Worm (Caenorhabditis elegans): Measurements from ENCODE around the gene flp-12.

- TF ChIP-seq nhr-237 (tag; optimal IDR thresholded peaks at IDR 0.05), result no peak
- no peak for TF ChIP-seq lin-39 (tag; optimal IDR thresholded peaks at IDR 0.05)
- TF ChIP-seq skn-1 (tag; optimal IDR thresholded peaks at IDR 0.05), result no peak
- TF ChIP-seq nhr-25 (tag; optimal IDR thresholded peaks at IDR 0.05), result no peak
- no peak for TF ChIP-seq nfya-1 (tag; optimal IDR thresholded peaks at IDR 0.05; ENCODE audit: insufficient read depth)
- TF ChIP-seq nhr-23 (tag; optimal IDR thresholded peaks at IDR 0.05), result no peak
- no peak for TF ChIP-seq nhr-11 (tag; optimal IDR thresholded peaks at IDR 0.05)
- TF ChIP-seq ama-1 (optimal IDR thresholded peaks at IDR 0.05), result no peak
- TF ChIP-seq elt-2 (tag; optimal IDR thresholded peaks at IDR 0.05), result peak; percentile 56
- TF ChIP-seq lin-15B (tag; optimal IDR thresholded peaks at IDR 0.05), result no peak
- TF ChIP-seq unc-62 (GFP tag; optimal IDR thresholded peaks at IDR 0.05), result no peak
- no peak for TF ChIP-seq nhr-76 (tag; optimal IDR thresholded peaks at IDR 0.05)
- no peak for TF ChIP-seq pha-4 (tag; optimal IDR thresholded peaks at IDR 0.05)
- TF ChIP-seq jun-1 (tag; optimal IDR thresholded peaks at IDR 0.05), result no peak
Measured at ce11 chrX:4632088-4632487, 39.9 kb upstream of the flp-12 start, which contains the start of gene slcr-46.1.

Measured in whole organism, L3 larva.